Worm (Caenorhabditis elegans) whole organism, mixed stage, embryonic: Measurements from ENCODE around the gene H43I07.1.

Source experiments
- M03D4.4 ChIP-seq: sonication (generic microtip); optimal IDR thresholded peaks from 2 replicates; lab custom pipeline; 2017; ENCODE audit warnings: mild to moderate bottlenecking, missing genetic modification characterization, missing compliant biosample characterization
- blmp-1 ChIP-seq: fragments of 150-350 bp; optimal IDR thresholded peaks from 2 replicates; lab custom pipeline; 2014; ENCODE audit warnings: missing biosample characterization, missing genetic modification characterization
- ceh-39 ChIP-seq: fragments of 150-350 bp; optimal IDR thresholded peaks from 2 replicates; lab custom pipeline; 2014; ENCODE audit warnings: missing biosample characterization, missing genetic modification characterization
- ceh-43 ChIP-seq: fragments of 200-800 bp; sonication (Bioruptor generic); optimal IDR thresholded peaks from 2 replicates; lab custom pipeline; 2018; ENCODE audit warnings: mild to moderate bottlenecking, missing genetic modification characterization, moderate library complexity, missing compliant biosample characterization
- ceh-83 ChIP-seq: fragments of 200-800 bp; sonication (Bioruptor generic); optimal IDR thresholded peaks from 2 replicates; lab custom pipeline; 2018; ENCODE audit warnings: mild to moderate bottlenecking, missing genetic modification characterization, missing compliant biosample characterization
- cnd-1 ChIP-seq: fragments of 200-800 bp; sonication (Bioruptor generic); optimal IDR thresholded peaks from 2 replicates; lab custom pipeline; 2018; ENCODE audit warnings: mild to moderate bottlenecking, missing genetic modification characterization, missing compliant biosample characterization
- drap-1 ChIP-seq: fragments of 200-800 bp; sonication (Bioruptor generic); optimal IDR thresholded peaks from 3 replicates; lab custom pipeline; 2018; ENCODE audit warnings: mild to moderate bottlenecking, missing genetic modification characterization, missing compliant biosample characterization
- elt-1 ChIP-seq: sonication (generic microtip); optimal IDR thresholded peaks from 2 replicates; lab custom pipeline; 2017; ENCODE audit warnings: missing genetic modification characterization, mild to moderate bottlenecking, missing compliant biosample characterization, antibody characterized with exemption, moderate library complexity, borderline replicate concordance; ENCODE audit not compliant: insufficient read depth
- elt-3 ChIP-seq: fragments of 150-350 bp; optimal IDR thresholded peaks from 2 replicates; lab custom pipeline; 2014; ENCODE audit warnings: missing biosample characterization, missing genetic modification characterization
- flh-1 ChIP-seq: fragments of 200-800 bp; sonication (Bioruptor generic); optimal IDR thresholded peaks from 2 replicates; lab custom pipeline; 2018; ENCODE audit warnings: mild to moderate bottlenecking, missing genetic modification characterization, moderate library complexity, missing compliant biosample characterization
- ham-2 ChIP-seq: fragments of 200-800 bp; sonication (Bioruptor generic); optimal IDR thresholded peaks from 2 replicates; lab custom pipeline; 2018; ENCODE audit warnings: mild to moderate bottlenecking, missing genetic modification characterization, missing compliant biosample characterization
- hlh-1 ChIP-seq: fragments of 150-350 bp; optimal IDR thresholded peaks from 2 replicates; lab custom pipeline; 2014; ENCODE audit warnings: missing biosample characterization, missing genetic modification reagents, missing genetic modification characterization
- lin-13 ChIP-seq: fragments of 150-350 bp; optimal IDR thresholded peaks from 2 replicates; lab custom pipeline; 2014; ENCODE audit warnings: missing biosample characterization, missing genetic modification characterization
- lsy-2 ChIP-seq: fragments of 150-350 bp; optimal IDR thresholded peaks from 2 replicates; lab custom pipeline; 2014; ENCODE audit warnings: missing biosample characterization, missing genetic modification characterization
- mab-5 ChIP-seq: fragments of 150-350 bp; optimal IDR thresholded peaks from 2 replicates; lab custom pipeline; 2014; ENCODE audit warnings: missing biosample characterization, missing genetic modification characterization
- mep-1 ChIP-seq: fragments of 150-350 bp; optimal IDR thresholded peaks from 2 replicates; lab custom pipeline; 2017; ENCODE audit warnings: missing biosample characterization, missing genetic modification reagents, missing genetic modification characterization, inconsistent platforms
- mls-2 ChIP-seq: sonication (generic microtip); optimal IDR thresholded peaks from 2 replicates; lab custom pipeline; 2016; ENCODE audit warnings: mild to moderate bottlenecking, missing genetic modification characterization, moderate library complexity, missing compliant biosample characterization
- nhr-2 ChIP-seq: fragments of 150-350 bp; optimal IDR thresholded peaks from 2 replicates; lab custom pipeline; 2014; ENCODE audit warnings: missing biosample characterization, missing genetic modification characterization
- nhr-237 ChIP-seq: fragments of 150-350 bp; optimal IDR thresholded peaks from 2 replicates; lab custom pipeline; 2014; ENCODE audit warnings: missing biosample characterization, missing genetic modification characterization
- nhr-28 ChIP-seq: fragments of 150-350 bp; optimal IDR thresholded peaks from 2 replicates; lab custom pipeline; 2014; ENCODE audit warnings: missing biosample characterization, missing genetic modification characterization
- nhr-76 ChIP-seq: sonication (generic microtip); optimal IDR thresholded peaks from 2 replicates; lab custom pipeline; 2017; ENCODE audit warnings: missing biosample characterization, missing genetic modification characterization
- pha-4 ChIP-seq: fragments of 150-350 bp; optimal IDR thresholded peaks from 2 replicates; lab custom pipeline; 2018; ENCODE audit warnings: missing biosample characterization, missing genetic modification reagents, missing genetic modification characterization
- sem-2 ChIP-seq: fragments of 200-800 bp; sonication (Bioruptor generic); optimal IDR thresholded peaks from 2 replicates; lab custom pipeline; 2018; ENCODE audit warnings: mild to moderate bottlenecking, missing genetic modification characterization, missing compliant biosample characterization
- snpc-4 ChIP-seq: fragments of 150-350 bp; optimal IDR thresholded peaks from 2 replicates; lab custom pipeline; 2014; ENCODE audit warnings: missing biosample characterization, missing genetic modification characterization
- sptf-1 ChIP-seq: sonication (generic microtip); optimal IDR thresholded peaks from 2 replicates; lab custom pipeline; 2017; ENCODE audit warnings: mild to moderate bottlenecking, missing genetic modification characterization, moderate library complexity, missing compliant biosample characterization
- tbx-8 ChIP-seq: fragments of 200-800 bp; sonication (Bioruptor generic); optimal IDR thresholded peaks from 2 replicates; lab custom pipeline; 2018; ENCODE audit warnings: mild to moderate bottlenecking, missing genetic modification characterization, moderate library complexity, missing compliant biosample characterization
- unc-120 ChIP-seq: sonication (generic microtip); optimal IDR thresholded peaks from 2 replicates; lab custom pipeline; 2017; ENCODE audit warnings: missing genetic modification characterization, missing compliant biosample characterization; ENCODE audit not compliant: poor library complexity, severe bottlenecking
- unc-39 ChIP-seq: fragments of 150-350 bp; optimal IDR thresholded peaks from 2 replicates; lab custom pipeline; 2014; ENCODE audit warnings: missing biosample characterization, missing genetic modification characterization
- unc-62 ChIP-seq: fragments of 150-350 bp; optimal IDR thresholded peaks from 2 replicates; lab custom pipeline; 2014; ENCODE audit warnings: missing biosample characterization, missing genetic modification reagents, missing genetic modification characterization
- zip-8 ChIP-seq: fragments of 150-350 bp; optimal IDR thresholded peaks from 2 replicates; lab custom pipeline; 2014; ENCODE audit warnings: missing biosample characterization, missing genetic modification characterization
- ztf-11 ChIP-seq: fragments of 150-350 bp; optimal IDR thresholded peaks from 2 replicates; lab custom pipeline; 2014; ENCODE audit warnings: missing biosample characterization, missing genetic modification characterization

H43I07.1 gene

DNA sequence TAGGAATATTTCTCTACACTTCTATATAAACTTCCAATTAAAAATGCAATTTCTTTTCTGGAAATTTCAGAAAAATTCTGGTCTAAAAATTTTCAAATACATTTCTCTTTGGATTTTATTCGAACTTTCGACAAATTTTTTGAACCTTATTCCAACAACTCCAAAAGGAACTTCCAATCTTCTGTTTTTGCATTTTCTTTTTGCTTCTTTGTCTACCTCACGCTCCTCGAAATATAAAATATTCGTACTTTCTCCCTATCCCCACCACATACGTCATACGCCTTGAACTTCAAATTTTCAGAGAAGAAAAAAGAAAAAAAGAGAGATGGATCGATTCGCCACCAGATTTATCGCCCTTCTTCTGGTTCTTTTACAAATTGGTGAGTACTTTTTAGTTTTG lies 14.8 kb downstream of the H43I07.1 start, which contains the start of gene nlp-9:
nlp-9 (plus strand) TSS at position 301 of the 400 bp plus-strand sequence.
- TF ChIP-seq elt-3 (tag; lab: Kevin White, UChicago) (no peak), pha-4 (tag; lab: Kevin White, UChicago) (no peak), tbx-8 (no peak), mab-5 (tag; lab: Kevin White, UChicago) (no peak), elt-1 (tag; lab: Kevin White, UChicago) (no peak), M03D4.4 (no peak), mls-2 (tag; lab: Kevin White, UChicago) (no peak), hlh-1 (no peak), snpc-4 (tag; lab: Kevin White, UChicago) (no peak), nhr-28 (tag; lab: Kevin White, UChicago) (no peak), zip-8 (tag; lab: Kevin White, UChicago) (no peak), mep-1 (tag; lab: Kevin White, UChicago) (no peak), drap-1 (no peak), ceh-39 (tag; lab: Kevin White, UChicago) (no peak), sem-2 (GFP tag; lab: Kevin White, UChicago) (no peak), sptf-1 (tag; lab: Kevin White, UChicago) (no peak), ceh-83 (GFP tag; lab: Kevin White, UChicago) (no peak), lsy-2 (tag; lab: Kevin White, UChicago) (no peak), blmp-1 (tag; lab: Kevin White, UChicago) (no peak), cnd-1 (tag; lab: Kevin White, UChicago) (no peak)
- TF ChIP-seq, all 35 proteins: peak for 0

ce11 chrV:4236118-4236517 lies 31.6 kb downstream of the H43I07.1 start, which contains the start of gene nlp-13:
Gene nlp-13 (plus strand): TSS chrV:4236418.
- TF ChIP-seq mls-2 (tag; lab: Kevin White, UChicago) (no peak), ztf-11 (tag; lab: Kevin White, UChicago) (no peak), nhr-2 (tag; lab: Kevin White, UChicago) (no peak), flh-1 (GFP tag; lab: Kevin White, UChicago) (no peak), ceh-43 (GFP tag; lab: Kevin White, UChicago) (no peak), pha-4 (tag; lab: Kevin White, UChicago) (no peak), mab-5 (tag; lab: Kevin White, UChicago) (no peak), lin-13 (no peak), zip-8 (tag; lab: Kevin White, UChicago) (no peak)

DNA sequence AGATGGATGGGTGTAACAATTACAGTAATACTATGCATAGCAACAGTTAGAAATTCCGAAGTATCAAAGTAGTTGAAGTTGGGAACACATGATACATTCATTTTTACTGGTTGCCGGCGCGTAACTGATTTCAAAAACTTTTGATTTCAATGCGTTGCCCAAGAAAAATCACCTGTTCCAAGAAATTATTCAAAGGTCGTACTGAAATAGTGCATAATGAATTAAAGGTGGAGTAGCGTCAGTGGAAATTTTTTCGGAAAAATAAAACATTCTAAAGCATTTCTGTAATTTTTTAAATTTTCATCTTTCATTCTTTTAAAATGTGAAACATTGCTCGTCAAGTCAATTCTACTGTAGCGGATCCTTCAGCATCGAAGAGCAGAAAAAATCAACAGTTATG lies 35.8 kb downstream of the H43I07.1 start, which contains the start of gene srh-204:
srh-204 (minus strand) TSS at position 101 of the 400 bp plus-strand sequence.
- TF ChIP-seq snpc-4 (tag; lab: Kevin White, UChicago): no peak
- no peak for TF ChIP-seq ztf-11 (tag; lab: Kevin White, UChicago)
- TF ChIP-seq tbx-8: no peak
- no peak for TF ChIP-seq mab-5 (tag; lab: Kevin White, UChicago)
- no peak for TF ChIP-seq M03D4.4
- TF ChIP-seq nhr-76 (tag; lab: Kevin White, UChicago): no peak
- TF ChIP-seq zip-8 (tag; lab: Kevin White, UChicago): no peak
- TF ChIP-seq ceh-43 (GFP tag; lab: Kevin White, UChicago): no peak
- TF ChIP-seq nhr-237 (tag; lab: Kevin White, UChicago): no peak
- TF ChIP-seq pha-4 (tag; lab: Kevin White, UChicago): no peak
- no peak for TF ChIP-seq nhr-2 (tag; lab: Kevin White, UChicago)

ce11 chrV:4241555-4241954 lies 37.0 kb downstream of the H43I07.1 start:
- TF ChIP-seq unc-39 (tag; lab: Kevin White, UChicago): no peak
- TF ChIP-seq nhr-237 (tag; lab: Kevin White, UChicago): no peak

ce11 chrV:4242431-4242830 lies 37.9 kb downstream of the H43I07.1 start, which contains the start of gene srt-12:
Gene srt-12 (minus strand): TSS chrV:4242531.
- no peak for TF ChIP-seq hlh-1
- no peak for TF ChIP-seq cnd-1 (tag; lab: Kevin White, UChicago)
- no peak for TF ChIP-seq lin-13
- no peak for TF ChIP-seq M03D4.4
- TF ChIP-seq elt-1 (tag; lab: Kevin White, UChicago): no peak
- TF ChIP-seq nhr-237 (tag; lab: Kevin White, UChicago): no peak
- TF ChIP-seq blmp-1 (tag; lab: Kevin White, UChicago): no peak
- TF ChIP-seq ztf-11 (tag; lab: Kevin White, UChicago): no peak
- TF ChIP-seq unc-120 (tag; lab: Kevin White, UChicago): no peak
- TF ChIP-seq unc-39 (tag; lab: Kevin White, UChicago): no peak
- no peak for TF ChIP-seq nhr-76 (tag; lab: Kevin White, UChicago)
- no peak for TF ChIP-seq ham-2
- TF ChIP-seq snpc-4 (tag; lab: Kevin White, UChicago): no peak
- no peak for TF ChIP-seq sptf-1 (tag; lab: Kevin White, UChicago)
- TF ChIP-seq drap-1: no peak
- no peak for TF ChIP-seq pha-4 (tag; lab: Kevin White, UChicago)
- TF ChIP-seq unc-62 (GFP tag; lab: Kevin White, UChicago): no peak
- TF ChIP-seq mab-5 (tag; lab: Kevin White, UChicago): no peak
